Fruit fly (Drosophila melanogaster) whole organism, embryonic: Measurements from ENCODE around the gene CG15638.

ENCODE experiments used
- Atf3 ChIP-seq: fragments of 200-800 bp; sonication (Bioruptor generic); optimal IDR thresholded peaks from 3 replicates; lab custom pipeline; 2016; ENCODE audit warnings: missing biosample characterization, missing genetic modification characterization
- CG10366 ChIP-seq: fragments of 200-800 bp; sonication (Bioruptor generic); IDR thresholded peaks from 2 replicates; pipeline ENCODE4 v1.3.6; 2022; ENCODE audit warnings: missing biosample characterization, missing genetic modification characterization
- CG10654 ChIP-seq: fragments of 200-800 bp; sonication (Bioruptor generic); optimal IDR thresholded peaks from 2 replicates; lab custom pipeline; 2016; ENCODE audit warnings: missing biosample characterization, missing genetic modification characterization
- CG11093 ChIP-seq: fragments of 200-800 bp; sonication (Bioruptor generic); IDR thresholded peaks from 3 replicates; pipeline ENCODE4 v1.3.6; 2022; ENCODE audit warnings: missing biosample characterization, missing genetic modification characterization
- CG12299 ChIP-seq: fragments of 200-800 bp; sonication (Bioruptor generic); optimal IDR thresholded peaks from 2 replicates; lab custom pipeline; 2018; ENCODE audit warnings: missing biosample characterization, mild to moderate bottlenecking, missing genetic modification characterization
- CG13123 ChIP-seq: fragments of 200-800 bp; sonication (Bioruptor generic); optimal IDR thresholded peaks from 2 replicates; lab custom pipeline; 2016; ENCODE audit warnings: missing biosample characterization, missing genetic modification characterization
- CG13296 ChIP-seq: fragments of 200-800 bp; sonication (Bioruptor generic); optimal IDR thresholded peaks from 3 replicates; lab custom pipeline; 2018; ENCODE audit warnings: missing biosample characterization, mild to moderate bottlenecking, missing genetic modification characterization
- CG15269 ChIP-seq: fragments of 200-800 bp; sonication (Bioruptor generic); optimal IDR thresholded peaks from 2 replicates; lab custom pipeline; 2018; ENCODE audit warnings: missing biosample characterization, mild to moderate bottlenecking, missing genetic modification characterization, moderate library complexity
- CG15696 ChIP-seq: fragments of 200-800 bp; sonication (Bioruptor generic); optimal IDR thresholded peaks from 2 replicates; lab custom pipeline; 2019; ENCODE audit warnings: missing biosample characterization, mild to moderate bottlenecking, missing genetic modification characterization, moderate library complexity
- CG16813 ChIP-seq: fragments of 200-800 bp; sonication (Bioruptor generic); IDR thresholded peaks from 3 replicates; pipeline ENCODE4 v1.3.6; 2022; ENCODE audit warnings: missing biosample characterization, missing genetic modification characterization; ENCODE audit not compliant: partially characterized antibody
- CG16815 ChIP-seq: fragments of 200-800 bp; sonication (Bioruptor generic); optimal IDR thresholded peaks from 3 replicates; lab custom pipeline; 2017; ENCODE audit warnings: missing biosample characterization, mild to moderate bottlenecking, missing genetic modification characterization
- CG17359 ChIP-seq: fragments of 200-800 bp; sonication (Bioruptor generic); optimal IDR thresholded peaks from 3 replicates; lab custom pipeline; 2018; ENCODE audit warnings: missing biosample characterization, mild to moderate bottlenecking, missing genetic modification characterization, moderate library complexity
- CG2199 ChIP-seq: fragments of 200-800 bp; sonication (Bioruptor generic); IDR thresholded peaks from 3 replicates; pipeline ENCODE4 v1.3.6; 2022; ENCODE audit warnings: missing biosample characterization, missing genetic modification characterization
- CG2875 ChIP-seq: fragments of 200-800 bp; sonication (Bioruptor generic); optimal IDR thresholded peaks from 2 replicates; lab custom pipeline; 2017; ENCODE audit warnings: missing biosample characterization, mild to moderate bottlenecking, missing genetic modification characterization, missing genetic modification reagents
- CG2889 ChIP-seq: fragments of 200-800 bp; sonication (Bioruptor generic); IDR thresholded peaks from 3 replicates; pipeline ENCODE4 v1.3.6; 2022; ENCODE audit warnings: missing biosample characterization, missing genetic modification characterization
- CG30020 ChIP-seq: fragments of 200-800 bp; optimal IDR thresholded peaks from 2 replicates; lab custom pipeline; 2019; ENCODE audit warnings: missing biosample characterization, mild to moderate bottlenecking, missing genetic modification characterization, moderate library complexity
- CG5245 ChIP-seq: fragments of 200-800 bp; sonication (Bioruptor generic); optimal IDR thresholded peaks from 3 replicates; lab custom pipeline; 2016; ENCODE audit warnings: missing biosample characterization, missing genetic modification characterization
- CG7786 ChIP-seq: fragments of 200-800 bp; sonication (Bioruptor generic); optimal IDR thresholded peaks from 2 replicates; lab custom pipeline; 2016; ENCODE audit warnings: missing biosample characterization, missing genetic modification characterization
- CG7963 ChIP-seq: fragments of 200-800 bp; sonication (Bioruptor generic); IDR thresholded peaks from 3 replicates; pipeline ENCODE4 v1.3.6; 2022; ENCODE audit warnings: missing biosample characterization, missing genetic modification characterization; ENCODE audit not compliant: partially characterized antibody
- CG8765 ChIP-seq: fragments of 200-800 bp; sonication (Bioruptor generic); IDR thresholded peaks from 2 replicates; pipeline ENCODE4 v1.3.6; 2022; ENCODE audit warnings: missing biosample characterization, missing genetic modification characterization
- CG9797 ChIP-seq: fragments of 200-800 bp; sonication (Bioruptor generic); optimal IDR thresholded peaks from 3 replicates; lab custom pipeline; 2018; ENCODE audit warnings: missing biosample characterization, mild to moderate bottlenecking, missing genetic modification characterization
- Dek ChIP-seq: fragments of 200-800 bp; sonication (Bioruptor generic); optimal IDR thresholded peaks from 3 replicates; lab custom pipeline; 2019; ENCODE audit warnings: missing biosample characterization, mild to moderate bottlenecking, missing genetic modification characterization, moderate library complexity
- Dfd ChIP-seq, 2 experiments: fragments of >200 bp; optimal IDR thresholded peaks; 2 replicates each; lab custom pipeline; 2017; ENCODE audit warnings: missing biosample characterization in 2 of 2, missing genetic modification characterization in 2 of 2
- Gug ChIP-seq: fragments of 200-800 bp; sonication (Bioruptor generic); IDR thresholded peaks from 4 replicates; pipeline ENCODE4 v1.3.6; 2022; ENCODE audit warnings: missing biosample characterization, missing genetic modification characterization
- Lpt ChIP-seq: fragments of >200 bp; optimal IDR thresholded peaks from 2 replicates; lab custom pipeline; 2018; ENCODE audit warnings: missing biosample characterization, missing genetic modification characterization
- MTF-1 ChIP-seq: fragments of 200-800 bp; sonication (Bioruptor generic); optimal IDR thresholded peaks from 2 replicates; lab custom pipeline; 2018; ENCODE audit warnings: missing biosample characterization, mild to moderate bottlenecking, missing genetic modification characterization, borderline replicate concordance
- Meics ChIP-seq: fragments of 200-800 bp; sonication (Bioruptor generic); optimal IDR thresholded peaks from 2 replicates; lab custom pipeline; 2017; ENCODE audit warnings: missing biosample characterization, mild to moderate bottlenecking, missing genetic modification characterization
- Pdp1 ChIP-seq, 2 experiments: fragments of 200-800 bp; sonication (Bioruptor generic); optimal IDR thresholded peaks; 3 replicates each; lab custom pipeline; 2016; ENCODE audit warnings: missing biosample characterization in 2 of 2, missing genetic modification characterization in 2 of 2, mild to moderate bottlenecking in 1 of 2, moderate library complexity in 1 of 2
- Side ChIP-seq: fragments of 200-800 bp; sonication (Bioruptor generic); optimal IDR thresholded peaks from 2 replicates; lab custom pipeline; 2016; ENCODE audit warnings: missing biosample characterization, missing genetic modification characterization
- Sin3A ChIP-seq: fragments of >200 bp; optimal IDR thresholded peaks from 2 replicates; lab custom pipeline; 2018
- Spps ChIP-seq: fragments of 200-800 bp; sonication (Bioruptor generic); optimal IDR thresholded peaks from 2 replicates; lab custom pipeline; 2018; ENCODE audit warnings: missing biosample characterization, mild to moderate bottlenecking, missing genetic modification characterization
- bigmax ChIP-seq: fragments of 200-800 bp; sonication (Bioruptor generic); optimal IDR thresholded peaks from 2 replicates; lab custom pipeline; 2018; ENCODE audit warnings: missing biosample characterization, mild to moderate bottlenecking, missing genetic modification characterization
- crp ChIP-seq, 2 experiments: fragments of 200-800 bp; sonication (Bioruptor generic); optimal IDR thresholded peaks; 2 replicates in 1 of 2; 3 replicates in 1 of 2; lab custom pipeline; 2017; ENCODE audit warnings: missing biosample characterization in 2 of 2, missing genetic modification characterization in 2 of 2, mild to moderate bottlenecking in 1 of 2, moderate library complexity in 1 of 2
- disco-r ChIP-seq: fragments of 200-800 bp; sonication (Bioruptor generic); optimal IDR thresholded peaks from 2 replicates; lab custom pipeline; 2016; ENCODE audit warnings: missing biosample characterization, missing genetic modification characterization
- eve ChIP-seq, 2 experiments: fragments of >200 bp; optimal IDR thresholded peaks; 2 replicates each; lab custom pipeline; 2017; ENCODE audit warnings: missing biosample characterization in 2 of 2, missing genetic modification characterization in 2 of 2
- ewg ChIP-seq: fragments of 200-800 bp; sonication (Bioruptor generic); optimal IDR thresholded peaks from 3 replicates; lab custom pipeline; 2017; ENCODE audit warnings: mild to moderate bottlenecking, missing biosample characterization, missing genetic modification reagents, missing genetic modification characterization
- jigr1 ChIP-seq: fragments of 200-800 bp; sonication (Bioruptor generic); IDR thresholded peaks from 3 replicates; pipeline ENCODE4 v1.3.6; 2022; ENCODE audit warnings: missing biosample characterization, missing genetic modification characterization
- jumu ChIP-seq: fragments of 200-800 bp; sonication (Bioruptor generic); optimal IDR thresholded peaks from 3 replicates; lab custom pipeline; 2016; ENCODE audit warnings: missing biosample characterization, missing genetic modification characterization
- klu ChIP-seq: fragments of 200-800 bp; sonication (Bioruptor generic); IDR thresholded peaks from 2 replicates; pipeline ENCODE4 v1.3.6; 2022; ENCODE audit warnings: missing biosample characterization, missing genetic modification characterization
- lilli ChIP-seq: fragments of 200-800 bp; sonication (Bioruptor generic); optimal IDR thresholded peaks from 3 replicates; lab custom pipeline; 2016; ENCODE audit warnings: missing biosample characterization, missing genetic modification characterization
- luna ChIP-seq: fragments of 200-800 bp; sonication (Bioruptor generic); optimal IDR thresholded peaks from 2 replicates; lab custom pipeline; 2016; ENCODE audit warnings: missing biosample characterization, missing genetic modification characterization
- nerfin-2 ChIP-seq: fragments of 200-800 bp; sonication (Bioruptor generic); IDR thresholded peaks from 2 replicates; pipeline ENCODE4 v1.3.6; 2022; ENCODE audit warnings: missing biosample characterization, missing genetic modification characterization; ENCODE audit not compliant: partially characterized antibody
- nmo ChIP-seq: fragments of 200-800 bp; sonication (Bioruptor generic); optimal IDR thresholded peaks from 2 replicates; lab custom pipeline; 2018; ENCODE audit warnings: missing biosample characterization, mild to moderate bottlenecking, missing genetic modification characterization, moderate library complexity
- sc ChIP-seq, 3 experiments: fragments of >200 bp in 2 of 3; fragments of 200-800 bp in 1 of 3; sonication (Bioruptor generic) in 1 of 3; optimal IDR thresholded peaks; 2 replicates in 2 of 3; 3 replicates in 1 of 3; lab custom pipeline; 2017; ENCODE audit warnings: mild to moderate bottlenecking in 1 of 3, missing biosample characterization in 1 of 3, missing genetic modification characterization in 1 of 3, missing genetic modification reagents in 1 of 3
- sug ChIP-seq: fragments of 200-800 bp; optimal IDR thresholded peaks from 2 replicates; lab custom pipeline; 2019; ENCODE audit warnings: missing biosample characterization, mild to moderate bottlenecking, missing genetic modification characterization, moderate library complexity
- tna ChIP-seq: fragments of 200-800 bp; sonication (Bioruptor generic); IDR thresholded peaks from 2 replicates; pipeline ENCODE4 v1.3.6; 2022; ENCODE audit warnings: missing biosample characterization, missing genetic modification characterization; ENCODE audit not compliant: partially characterized antibody
- tup ChIP-seq: fragments of 200-800 bp; sonication (Bioruptor generic); optimal IDR thresholded peaks from 2 replicates; lab custom pipeline; 2016; ENCODE audit warnings: missing biosample characterization, mild to moderate bottlenecking, missing genetic modification characterization, moderate library complexity
- wor ChIP-seq: fragments of 200-800 bp; sonication (Bioruptor generic); IDR thresholded peaks from 2 replicates; pipeline ENCODE4 v1.3.6; 2022; ENCODE audit warnings: missing biosample characterization, missing genetic modification characterization
- yki ChIP-seq: fragments of >200 bp; optimal IDR thresholded peaks from 3 replicates; lab custom pipeline; 2018

CG15638 gene

DNA sequence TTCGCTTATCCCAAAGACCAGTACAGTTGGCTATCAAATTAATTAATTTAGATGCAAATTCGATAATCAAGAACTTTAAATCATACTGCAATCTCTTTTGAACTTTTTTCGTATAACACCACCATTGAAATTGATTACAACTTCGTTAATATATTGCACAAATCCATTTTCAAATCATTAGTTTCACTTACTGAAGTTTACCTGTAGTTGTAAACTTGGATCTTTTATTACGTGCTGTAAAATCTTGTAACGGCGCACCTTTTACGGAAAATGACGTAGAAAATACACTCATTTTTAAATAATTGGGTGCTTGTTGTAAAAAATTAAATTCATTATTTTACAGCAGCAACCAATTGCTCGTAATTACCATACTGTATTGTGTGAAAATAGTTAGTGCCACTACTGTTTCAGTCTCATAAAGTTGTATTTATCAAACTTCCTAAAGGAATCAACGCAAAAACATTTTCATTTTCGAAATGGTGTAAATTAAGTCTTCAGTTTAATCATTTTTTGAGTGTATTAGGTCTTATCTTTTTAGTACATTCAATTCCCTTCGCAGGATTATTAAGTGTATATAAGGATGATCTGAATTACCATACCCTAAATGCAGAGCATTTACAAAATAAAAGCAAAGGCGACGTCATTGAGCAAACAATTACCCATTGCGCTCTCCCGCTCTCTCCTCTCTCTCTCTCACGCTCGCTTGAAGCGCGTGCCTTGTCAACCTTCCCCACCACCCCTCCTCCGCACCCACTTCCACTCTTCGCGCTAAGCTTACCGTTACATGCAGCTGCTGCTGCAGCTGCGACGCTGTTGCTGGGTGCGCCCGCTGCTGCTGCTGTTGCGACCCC is 23.2 kb downstream of the CG15638 start:
- TF ChIP-seq eve (GFP tag; optimal IDR thresholded peaks at IDR 0.05; lab: Kevin White, UChicago) (peak in 1 of 2 experiments; percentile 58), jumu (no peak), Gug (GFP tag; lab: Robert Waterston, UW) (peak; percentile 16; the same call in 2 of the 4 replicates), Meics (GFP tag; lab: Kevin White, UChicago) (peak; percentile 32), CG7786 (GFP tag; lab: Kevin White, UChicago) (no peak), Atf3 (GFP tag; lab: Kevin White, UChicago) (no peak), Dfd (GFP tag; optimal IDR thresholded peaks at IDR 0.05; lab: Kevin White, UChicago) (no peak), ewg (GFP tag; lab: Kevin White, UChicago) (no peak), CG12299 (tag; lab: Kevin White, UChicago) (no peak), klu (GFP tag; lab: Robert Waterston, UW) (no peak), CG13123 (GFP tag; lab: Kevin White, UChicago) (no peak), lilli (GFP tag; lab: Kevin White, UChicago) (peak; percentile 33), Lpt (GFP tag; lab: Kevin White, UChicago) (no peak), CG10654 (GFP tag; lab: Kevin White, UChicago) (no peak), CG11093 (GFP tag; lab: Robert Waterston, UW) (no peak), wor (GFP tag; lab: Robert Waterston, UW) (no peak), nerfin-2 (GFP tag; lab: Robert Waterston, UW) (no peak), Dek (tag; lab: Kevin White, UChicago) (no peak), Side (GFP tag; lab: Kevin White, UChicago) (no peak), sc (optimal IDR thresholded peaks at IDR 0.05; lab: Kevin White, UChicago) (no peak), sc (GFP tag; optimal IDR thresholded peaks at IDR 0.05; lab: Kevin White, UChicago) (no peak), CG17359 (tag; lab: Kevin White, UChicago) (peak; percentile 28), MTF-1 (peak; percentile 3), tup (no peak), CG9797 (no peak), CG13296 (GFP tag; lab: Kevin White, UChicago) (no peak), bigmax (GFP tag; lab: Kevin White, UChicago) (no peak), Sin3A (lab: Kevin White, UChicago) (no peak), CG16815 (GFP tag; lab: Kevin White, UChicago) (no peak), luna (no peak), CG2875 (GFP tag; lab: Kevin White, UChicago) (no peak), sug (no peak), CG15269 (tag; lab: Kevin White, UChicago) (peak; percentile 60), nmo (GFP tag; lab: Kevin White, UChicago) (peak; percentile 31), yki (lab: Kevin White, UChicago) (peak; percentile 87), jigr1 (GFP tag; lab: Robert Waterston, UW) (no peak), Pdp1 (GFP tag; optimal IDR thresholded peaks at IDR 0.05; lab: Kevin White, UChicago) (peak; percentile 19 to 41), CG2199 (GFP tag; lab: Robert Waterston, UW) (peak; percentile 73; the same call in 1 of the 3 replicates), tna (GFP tag; lab: Robert Waterston, UW) (no peak), CG30020 (no peak), CG15696 (tag; lab: Kevin White, UChicago) (no peak), disco-r (no peak), CG8765 (GFP tag; lab: Robert Waterston, UW) (no peak), CG16813 (GFP tag; lab: Robert Waterston, UW) (no peak), CG7963 (no peak), CG2889 (GFP tag; lab: Robert Waterston, UW) (peak; percentile 60; the same call in 1 of the 3 replicates), CG10366 (GFP tag; lab: Robert Waterston, UW) (peak; percentile 46), crp (GFP tag; optimal IDR thresholded peaks at IDR 0.05; lab: Kevin White, UChicago) (no peak), CG5245 (GFP tag; lab: Kevin White, UChicago) (no peak), Spps (tag; lab: Kevin White, UChicago) (no peak)
